Worm (Caenorhabditis elegans) whole organism, L2 larva: ENCODE results near the gene C18B2.3.

Experiments
- ZK546.5 ChIP-seq: sonication (generic microtip); optimal IDR thresholded peaks from 2 replicates; lab custom pipeline; 2017; ENCODE audit warnings: missing biosample characterization, missing genetic modification characterization
- egl-27 ChIP-seq: sonication (generic microtip); optimal IDR thresholded peaks from 3 replicates; lab custom pipeline; 2017; ENCODE audit warnings: missing biosample characterization, missing genetic modification reagents, missing genetic modification characterization
- mab-5 ChIP-seq: fragments of 150-350 bp; optimal IDR thresholded peaks from 2 replicates; lab custom pipeline; 2014; ENCODE audit warnings: missing biosample characterization, missing genetic modification characterization
- nhr-129 ChIP-seq: fragments of 150-350 bp; optimal IDR thresholded peaks from 2 replicates; lab custom pipeline; 2014; ENCODE audit warnings: missing biosample characterization, missing genetic modification characterization
- nhr-25 ChIP-seq: fragments of 150-350 bp; sonication (generic microtip); optimal IDR thresholded peaks from 3 replicates; lab custom pipeline; 2014; ENCODE audit warnings: missing biosample characterization, missing genetic modification characterization
- snpc-4 ChIP-seq: fragments of 150-350 bp; optimal IDR thresholded peaks from 2 replicates; lab custom pipeline; 2014; ENCODE audit warnings: missing biosample characterization, missing genetic modification characterization

DNA sequence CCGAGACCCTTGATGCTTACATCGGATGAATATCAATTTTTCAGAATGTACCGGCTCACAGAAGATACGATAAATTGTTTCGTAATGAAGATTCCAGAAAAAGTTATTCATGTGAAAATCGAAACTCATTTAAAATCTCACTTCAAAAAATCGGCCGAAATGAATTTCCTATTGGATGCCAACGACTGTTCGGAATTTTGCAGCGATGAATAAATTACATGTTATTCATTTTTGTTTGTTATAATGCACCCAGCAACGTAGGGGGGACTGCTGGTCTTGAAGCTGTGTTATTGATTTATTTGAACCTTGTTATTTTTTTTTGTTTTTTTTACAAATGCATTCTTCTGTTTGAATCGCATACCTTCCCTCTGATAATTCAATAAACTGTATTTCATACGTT is 34.8 kb upstream of the C18B2.3 start:
- TF ChIP-seq egl-27 (tag; lab: Kevin White, UChicago) (no peak), snpc-4 (tag; lab: Kevin White, UChicago) (no peak), mab-5 (tag; lab: Kevin White, UChicago) (no peak), nhr-25 (tag; lab: Kevin White, UChicago) (no peak), ZK546.5 (tag; lab: Kevin White, UChicago) (no peak), nhr-129 (tag; lab: Kevin White, UChicago) (no peak)
